Fruit fly (Drosophila melanogaster): ENCODE results near the gene wat.

The wat gene

dm6 chr3R:29033909-29034629 lies 13.9 kb upstream of the wat start, which contains the start of the genes beta4GalNAcTB and Cpsf100:
beta4GalNAcTB (minus strand) TSS chr3R:29034008.
Cpsf100 (plus strand) TSS chr3R:29034573.
- peak; percentile 67 for TF ChIP-seq NFAT (GFP tag; IDR thresholded peaks at IDR 0.05)
- TF ChIP-seq scrt (GFP tag; optimal IDR thresholded peaks at IDR 0.05) = peak; percentile 44
- TF ChIP-seq CG17359 (tag; optimal IDR thresholded peaks at IDR 0.05) = peak; percentile 41
- TF ChIP-seq eve (GFP tag; optimal IDR thresholded peaks at IDR 0.05) = no peak
- TF ChIP-seq tap (tag; optimal IDR thresholded peaks at IDR 0.05) = no peak
- peak; percentile 89 for TF ChIP-seq Med (GFP tag)
- no peak; the same call in 1 of the 2 replicates for TF ChIP-seq GATAe (GFP tag; conservative IDR thresholded peaks at IDR 0.05)
- peak; percentile 50 for TF ChIP-seq B-H1 (GFP tag; IDR thresholded peaks at IDR 0.05)
- TF ChIP-seq CG14014 (GFP tag; IDR thresholded peaks at IDR 0.05) = peak; percentile 49; the same call in 1 of the 2 replicates
- peak; percentile 78 for TF ChIP-seq Oli (tag; optimal IDR thresholded peaks at IDR 0.05)
- no peak for TF ChIP-seq lbe (GFP tag; optimal IDR thresholded peaks at IDR 0.05)
- TF ChIP-seq ato (GFP tag; IDR thresholded peaks at IDR 0.05; ENCODE audit: partially characterized antibody) = no peak
- peak; percentile 67 for TF ChIP-seq CG4820 (GFP tag; optimal IDR thresholded peaks at IDR 0.05)
- TF ChIP-seq CG10565 (GFP tag; optimal IDR thresholded peaks at IDR 0.05) = no peak
- TF ChIP-seq CG8359 (GFP tag; optimal IDR thresholded peaks at IDR 0.05; ENCODE audit: borderline replicate concordance) = peak; percentile 8
- peak; percentile 83 for TF ChIP-seq CG8924 (tag; optimal IDR thresholded peaks at IDR 0.05)
- TF ChIP-seq gcm2 (GFP tag; optimal IDR thresholded peaks at IDR 0.05) = peak; percentile 39
- peak; percentile 79 for TF ChIP-seq bcd (GFP tag; optimal IDR thresholded peaks at IDR 0.05)
- TF ChIP-seq CG31224 (GFP tag; IDR thresholded peaks at IDR 0.05) = peak; percentile 27; the same call in 1 of the 2 replicates
- TF ChIP-seq amos (GFP tag; IDR thresholded peaks at IDR 0.05; ENCODE audit: partially characterized antibody) = no peak
- no peak for TF ChIP-seq run (tag; optimal IDR thresholded peaks at IDR 0.05)
- no peak for TF ChIP-seq CG2129 (GFP tag; IDR thresholded peaks at IDR 0.05; ENCODE audit: partially characterized antibody)
- TF ChIP-seq z (GFP tag; IDR thresholded peaks at IDR 0.05) = no peak
- peak; percentile 65 for TF ChIP-seq al (GFP tag; IDR thresholded peaks at IDR 0.05)
- TF ChIP-seq grau (tag; optimal IDR thresholded peaks at IDR 0.05) = peak; percentile 97
- peak; percentile 85 for TF ChIP-seq row (GFP tag; IDR thresholded peaks at IDR 0.05)
- 0 out of 3 replicates have a peak, but pooled peaks have one; percentile 32 for TF ChIP-seq ci (GFP tag; IDR thresholded peaks at IDR 0.05)
- peak; percentile 53 for TF ChIP-seq Fer3 (tag; optimal IDR thresholded peaks at IDR 0.05)
- TF ChIP-seq CG15601 (tag; optimal IDR thresholded peaks at IDR 0.05) = peak; percentile 68
- TF ChIP-seq CG4730 (GFP tag; IDR thresholded peaks at IDR 0.05) = peak; percentile 27
- TF ChIP-seq nerfin-1 (tag; optimal IDR thresholded peaks at IDR 0.05) = peak; percentile 61
- no peak for TF ChIP-seq CG13296 (GFP tag; optimal IDR thresholded peaks at IDR 0.05)
- no peak for TF ChIP-seq CG1647 (GFP tag; optimal IDR thresholded peaks at IDR 0.05)
- TF ChIP-seq otp (GFP tag; IDR thresholded peaks at IDR 0.05) = peak; percentile 40; the same call in 1 of the 3 replicates
- peak; percentile 35 for TF ChIP-seq CG6654 (GFP tag; optimal IDR thresholded peaks at IDR 0.05)
- peak; percentile 88 for TF ChIP-seq Hr3 (GFP tag; optimal IDR thresholded peaks at IDR 0.05)
- peak; percentile 7 for TF ChIP-seq BEAF-32 (GFP tag; optimal IDR thresholded peaks at IDR 0.05)
- peak; percentile 51 for TF ChIP-seq jumu (GFP tag; optimal IDR thresholded peaks at IDR 0.05)
- peak; percentile 46 for TF ChIP-seq cato (GFP tag; optimal IDR thresholded peaks at IDR 0.05; ENCODE audit: borderline replicate concordance)
- no peak for TF ChIP-seq Dfd (GFP tag; optimal IDR thresholded peaks at IDR 0.05)
- peak; percentile 11 for TF ChIP-seq Lhr (GFP tag; optimal IDR thresholded peaks at IDR 0.05)
- peak; percentile 86 for TF ChIP-seq nmo (GFP tag; optimal IDR thresholded peaks at IDR 0.05)
- TF ChIP-seq Ptx1 (GFP tag; IDR thresholded peaks at IDR 0.05) = peak; percentile 80
- TF ChIP-seq CG3726 (GFP tag; IDR thresholded peaks at IDR 0.05) = peak; percentile 9; the same call in 1 of the 3 replicates
- TF ChIP-seq CG5245 (GFP tag; optimal IDR thresholded peaks at IDR 0.05) = peak; percentile 60
- TF ChIP-seq CG4617 (GFP tag; optimal IDR thresholded peaks at IDR 0.05; ENCODE audit: borderline replicate concordance) = peak; percentile 4
- no peak for TF ChIP-seq mirr (GFP tag; optimal IDR thresholded peaks at IDR 0.05)
- TF ChIP-seq bowl (GFP tag; IDR thresholded peaks at IDR 0.05) = no peak
- no peak for TF ChIP-seq Hand (GFP tag; optimal IDR thresholded peaks at IDR 0.05)

Data from whole organism, embryonic.